Worm (Caenorhabditis elegans): ENCODE data around the gene acs-20.

ce11 chrIV:12429504-12429903, 31.0 kb upstream of the acs-20 start:
- no peak for TF ChIP-seq med-1 (GFP tag; optimal IDR thresholded peaks at IDR 0.05; ENCODE audit: insufficient read depth)
- no peak for TF ChIP-seq cog-1 (tag; optimal IDR thresholded peaks at IDR 0.05)
- TF ChIP-seq ref-1 (GFP tag; conservative IDR thresholded peaks at IDR 0.05): no peak
- TF ChIP-seq flt-1 (GFP tag; IDR thresholded peaks at IDR 0.05): no peak
- TF ChIP-seq T22C8.4 (GFP tag; IDR thresholded peaks at IDR 0.05): no peak
- no peak for TF ChIP-seq klf-2 (GFP tag; conservative IDR thresholded peaks at IDR 0.05)
- no peak for TF ChIP-seq tab-1 (GFP tag; IDR thresholded peaks at IDR 0.05)
- no peak for TF ChIP-seq ztf-29 (GFP tag; IDR thresholded peaks at IDR 0.05)

Data from whole organism, midembryonic.